Worm (Caenorhabditis elegans) whole organism, mixed stage, embryonic: Measurements from ENCODE around the gene F54D12.7.

ENCODE experiments used
- M03D4.4 ChIP-seq: sonication (generic microtip); optimal IDR thresholded peaks from 2 replicates; lab custom pipeline; 2017; ENCODE audit warnings: mild to moderate bottlenecking, missing genetic modification characterization, missing compliant biosample characterization
- bed-3 ChIP-seq: fragments of 200-800 bp; sonication (Bioruptor generic); optimal IDR thresholded peaks from 3 replicates; lab custom pipeline; 2018; ENCODE audit warnings: mild to moderate bottlenecking, missing genetic modification characterization, moderate library complexity, missing compliant biosample characterization
- blmp-1 ChIP-seq: fragments of 150-350 bp; optimal IDR thresholded peaks from 2 replicates; lab custom pipeline; 2014; ENCODE audit warnings: missing biosample characterization, missing genetic modification characterization
- ceh-39 ChIP-seq: fragments of 150-350 bp; optimal IDR thresholded peaks from 2 replicates; lab custom pipeline; 2014; ENCODE audit warnings: missing biosample characterization, missing genetic modification characterization
- ceh-43 ChIP-seq: fragments of 200-800 bp; sonication (Bioruptor generic); optimal IDR thresholded peaks from 2 replicates; lab custom pipeline; 2018; ENCODE audit warnings: mild to moderate bottlenecking, missing genetic modification characterization, moderate library complexity, missing compliant biosample characterization
- ceh-83 ChIP-seq: fragments of 200-800 bp; sonication (Bioruptor generic); optimal IDR thresholded peaks from 2 replicates; lab custom pipeline; 2018; ENCODE audit warnings: mild to moderate bottlenecking, missing genetic modification characterization, missing compliant biosample characterization
- ces-1 ChIP-seq: fragments of 150-350 bp; optimal IDR thresholded peaks from 2 replicates; lab custom pipeline; 2014; ENCODE audit warnings: missing biosample characterization, missing genetic modification reagents, missing genetic modification characterization
- cnd-1 ChIP-seq: fragments of 200-800 bp; sonication (Bioruptor generic); optimal IDR thresholded peaks from 2 replicates; lab custom pipeline; 2018; ENCODE audit warnings: mild to moderate bottlenecking, missing genetic modification characterization, missing compliant biosample characterization
- drap-1 ChIP-seq: fragments of 200-800 bp; sonication (Bioruptor generic); optimal IDR thresholded peaks from 3 replicates; lab custom pipeline; 2018; ENCODE audit warnings: mild to moderate bottlenecking, missing genetic modification characterization, missing compliant biosample characterization
- elt-1 ChIP-seq: sonication (generic microtip); optimal IDR thresholded peaks from 2 replicates; lab custom pipeline; 2017; ENCODE audit warnings: missing genetic modification characterization, mild to moderate bottlenecking, missing compliant biosample characterization, antibody characterized with exemption, moderate library complexity, borderline replicate concordance; ENCODE audit not compliant: insufficient read depth
- elt-3 ChIP-seq: fragments of 150-350 bp; optimal IDR thresholded peaks from 2 replicates; lab custom pipeline; 2014; ENCODE audit warnings: missing biosample characterization, missing genetic modification characterization
- flh-1 ChIP-seq: fragments of 200-800 bp; sonication (Bioruptor generic); optimal IDR thresholded peaks from 2 replicates; lab custom pipeline; 2018; ENCODE audit warnings: mild to moderate bottlenecking, missing genetic modification characterization, moderate library complexity, missing compliant biosample characterization
- ham-2 ChIP-seq: fragments of 200-800 bp; sonication (Bioruptor generic); optimal IDR thresholded peaks from 2 replicates; lab custom pipeline; 2018; ENCODE audit warnings: mild to moderate bottlenecking, missing genetic modification characterization, missing compliant biosample characterization
- lin-13 ChIP-seq: fragments of 150-350 bp; optimal IDR thresholded peaks from 2 replicates; lab custom pipeline; 2014; ENCODE audit warnings: missing biosample characterization, missing genetic modification characterization
- lin-32 ChIP-seq: fragments of 200-800 bp; sonication (Bioruptor generic); optimal IDR thresholded peaks from 2 replicates; lab custom pipeline; 2018; ENCODE audit warnings: mild to moderate bottlenecking, missing genetic modification characterization, missing compliant biosample characterization
- lsy-2 ChIP-seq: fragments of 150-350 bp; optimal IDR thresholded peaks from 2 replicates; lab custom pipeline; 2014; ENCODE audit warnings: missing biosample characterization, missing genetic modification characterization
- mep-1 ChIP-seq: fragments of 150-350 bp; optimal IDR thresholded peaks from 2 replicates; lab custom pipeline; 2017; ENCODE audit warnings: missing biosample characterization, missing genetic modification reagents, missing genetic modification characterization, inconsistent platforms
- mls-2 ChIP-seq: sonication (generic microtip); optimal IDR thresholded peaks from 2 replicates; lab custom pipeline; 2016; ENCODE audit warnings: mild to moderate bottlenecking, missing genetic modification characterization, moderate library complexity, missing compliant biosample characterization
- nhr-12 ChIP-seq: fragments of 150-350 bp; optimal IDR thresholded peaks from 2 replicates; lab custom pipeline; 2014; ENCODE audit warnings: missing biosample characterization, missing genetic modification characterization
- nhr-2 ChIP-seq: fragments of 150-350 bp; optimal IDR thresholded peaks from 2 replicates; lab custom pipeline; 2014; ENCODE audit warnings: missing biosample characterization, missing genetic modification characterization
- nhr-237 ChIP-seq: fragments of 150-350 bp; optimal IDR thresholded peaks from 2 replicates; lab custom pipeline; 2014; ENCODE audit warnings: missing biosample characterization, missing genetic modification characterization
- nhr-28 ChIP-seq: fragments of 150-350 bp; optimal IDR thresholded peaks from 2 replicates; lab custom pipeline; 2014; ENCODE audit warnings: missing biosample characterization, missing genetic modification characterization
- nhr-76 ChIP-seq: sonication (generic microtip); optimal IDR thresholded peaks from 2 replicates; lab custom pipeline; 2017; ENCODE audit warnings: missing biosample characterization, missing genetic modification characterization
- pha-4 ChIP-seq: fragments of 150-350 bp; optimal IDR thresholded peaks from 2 replicates; lab custom pipeline; 2018; ENCODE audit warnings: missing biosample characterization, missing genetic modification reagents, missing genetic modification characterization
- sem-2 ChIP-seq: fragments of 200-800 bp; sonication (Bioruptor generic); optimal IDR thresholded peaks from 2 replicates; lab custom pipeline; 2018; ENCODE audit warnings: mild to moderate bottlenecking, missing genetic modification characterization, missing compliant biosample characterization
- snpc-4 ChIP-seq: fragments of 150-350 bp; optimal IDR thresholded peaks from 2 replicates; lab custom pipeline; 2014; ENCODE audit warnings: missing biosample characterization, missing genetic modification characterization
- sptf-1 ChIP-seq: sonication (generic microtip); optimal IDR thresholded peaks from 2 replicates; lab custom pipeline; 2017; ENCODE audit warnings: mild to moderate bottlenecking, missing genetic modification characterization, moderate library complexity, missing compliant biosample characterization
- tbx-8 ChIP-seq: fragments of 200-800 bp; sonication (Bioruptor generic); optimal IDR thresholded peaks from 2 replicates; lab custom pipeline; 2018; ENCODE audit warnings: mild to moderate bottlenecking, missing genetic modification characterization, moderate library complexity, missing compliant biosample characterization
- unc-39 ChIP-seq: fragments of 150-350 bp; optimal IDR thresholded peaks from 2 replicates; lab custom pipeline; 2014; ENCODE audit warnings: missing biosample characterization, missing genetic modification characterization
- unc-62 ChIP-seq: fragments of 150-350 bp; optimal IDR thresholded peaks from 2 replicates; lab custom pipeline; 2014; ENCODE audit warnings: missing biosample characterization, missing genetic modification reagents, missing genetic modification characterization
- zip-8 ChIP-seq: fragments of 150-350 bp; optimal IDR thresholded peaks from 2 replicates; lab custom pipeline; 2014; ENCODE audit warnings: missing biosample characterization, missing genetic modification characterization
- ztf-11 ChIP-seq: fragments of 150-350 bp; optimal IDR thresholded peaks from 2 replicates; lab custom pipeline; 2014; ENCODE audit warnings: missing biosample characterization, missing genetic modification characterization

F54D12.7 gene

ce11 chrII:1374889-1375288, 10.3 kb downstream of the F54D12.7 start, which contains the start of gene rog-1:
Gene rog-1 (minus strand): TSS chrII:1374989.
- TF ChIP-seq sptf-1 (tag; lab: Kevin White, UChicago), result no peak
- TF ChIP-seq ceh-39 (tag; lab: Kevin White, UChicago), result no peak
- TF ChIP-seq pha-4 (tag; lab: Kevin White, UChicago), result no peak
- TF ChIP-seq ceh-83, result no peak
- no peak for TF ChIP-seq nhr-76 (tag; lab: Kevin White, UChicago)

ce11 chrII:1374486-1374885, 10.7 kb downstream of the F54D12.7 start:
- no peak for TF ChIP-seq flh-1 (GFP tag; lab: Kevin White, UChicago)
- TF ChIP-seq mls-2, result no peak
- TF ChIP-seq ces-1 (GFP tag; lab: Kevin White, UChicago), result no peak
- no peak for TF ChIP-seq unc-39 (tag; lab: Kevin White, UChicago)
- no peak for TF ChIP-seq nhr-2 (tag; lab: Kevin White, UChicago)
- TF ChIP-seq nhr-76 (tag; lab: Kevin White, UChicago), result no peak
- TF ChIP-seq unc-62, result no peak
- TF ChIP-seq ceh-43 (GFP tag; lab: Kevin White, UChicago), result no peak
- no peak for TF ChIP-seq mep-1 (tag; lab: Kevin White, UChicago)
- TF ChIP-seq elt-1 (tag; lab: Kevin White, UChicago), result no peak

- TF ChIP-seq flh-1 (GFP tag; lab: Kevin White, UChicago), result no peak
- no peak for TF ChIP-seq nhr-12 (tag; lab: Kevin White, UChicago)
- TF ChIP-seq drap-1 (GFP tag; lab: Kevin White, UChicago), result no peak
- TF ChIP-seq lin-13 (tag; lab: Kevin White, UChicago), result no peak
- TF ChIP-seq ztf-11 (tag; lab: Kevin White, UChicago), result no peak
- no peak for TF ChIP-seq nhr-28 (tag; lab: Kevin White, UChicago)
- TF ChIP-seq sptf-1 (tag; lab: Kevin White, UChicago), result no peak
- TF ChIP-seq nhr-2 (tag; lab: Kevin White, UChicago), result no peak
- TF ChIP-seq snpc-4 (tag; lab: Kevin White, UChicago), result no peak
- TF ChIP-seq bed-3, result no peak
- no peak for TF ChIP-seq M03D4.4 (tag; lab: Kevin White, UChicago)
- TF ChIP-seq ham-2, result no peak
- no peak for TF ChIP-seq ceh-83
Observed at ce11 chrII:1372966-1373365, 12.2 kb downstream of the F54D12.7 start.

ce11 chrII:1372138-1372537, 13.0 kb downstream of the F54D12.7 start:
- TF ChIP-seq flh-1 (GFP tag; lab: Kevin White, UChicago), result no peak
- TF ChIP-seq zip-8 (tag; lab: Kevin White, UChicago), result no peak
- no peak for TF ChIP-seq drap-1 (GFP tag; lab: Kevin White, UChicago)
- no peak for TF ChIP-seq nhr-12 (tag; lab: Kevin White, UChicago)
- TF ChIP-seq lin-32 (GFP tag; lab: Kevin White, UChicago), result no peak
- no peak for TF ChIP-seq lin-13 (tag; lab: Kevin White, UChicago)
- no peak for TF ChIP-seq blmp-1
- no peak for TF ChIP-seq mep-1 (tag; lab: Kevin White, UChicago)
- no peak for TF ChIP-seq lsy-2 (tag; lab: Kevin White, UChicago)
- TF ChIP-seq sem-2, result no peak
- TF ChIP-seq nhr-237 (tag; lab: Kevin White, UChicago), result no peak
- TF ChIP-seq unc-62, result no peak
- TF ChIP-seq nhr-76 (tag; lab: Kevin White, UChicago), result no peak
- no peak for TF ChIP-seq pha-4 (tag; lab: Kevin White, UChicago)
- TF ChIP-seq mls-2, result no peak
- TF ChIP-seq elt-1 (tag; lab: Kevin White, UChicago), result no peak
- no peak for TF ChIP-seq snpc-4 (tag; lab: Kevin White, UChicago)

- no peak for TF ChIP-seq zip-8 (tag; lab: Kevin White, UChicago)
- TF ChIP-seq elt-3 (tag; lab: Kevin White, UChicago), result no peak
- no peak for TF ChIP-seq bed-3
- TF ChIP-seq elt-1 (tag; lab: Kevin White, UChicago), result no peak
- no peak for TF ChIP-seq cnd-1 (tag; lab: Kevin White, UChicago)
- TF ChIP-seq tbx-8 (GFP tag; lab: Kevin White, UChicago), result no peak
- no peak for TF ChIP-seq ces-1 (GFP tag; lab: Kevin White, UChicago)
Observed at ce11 chrII:1371533-1371932, 13.6 kb downstream of the F54D12.7 start.
